Worm (Caenorhabditis elegans): ENCODE data around the gene F18A1.7.
A peak's percentile ranks its signal among the peaks of the same experiment; 100 is the strongest.

F18A1.7 gene

DNA sequence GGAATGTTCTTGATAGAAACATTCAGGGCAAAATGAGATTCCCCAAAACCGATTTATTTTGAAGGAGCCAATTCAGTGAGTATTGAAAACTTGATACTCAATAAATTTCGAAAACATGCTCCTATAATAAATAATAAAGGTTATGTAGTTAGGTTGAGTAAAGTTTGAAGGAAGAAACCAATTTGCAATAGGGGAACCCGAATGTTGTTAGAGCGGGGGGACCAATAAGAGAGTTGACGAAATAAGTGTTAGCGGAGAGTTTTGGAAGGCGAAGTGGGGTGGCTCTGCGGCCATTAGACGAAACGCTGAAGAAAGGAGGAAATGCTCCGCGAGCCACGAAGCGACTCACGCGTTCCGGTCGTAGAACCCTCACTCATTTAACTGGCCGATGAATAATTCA lies 38.6 kb downstream of the F18A1.7 start:
- TF ChIP-seq egl-43 (GFP tag; IDR thresholded peaks at IDR 0.05) = 0 out of 2 replicates have a peak, but pooled peaks have one; percentile 31
- no peak for TF ChIP-seq F44E2.7 (GFP tag; IDR thresholded peaks at IDR 0.05)
- peak; percentile 25 for TF ChIP-seq ces-1 (GFP tag; optimal IDR thresholded peaks at IDR 0.05)
- TF ChIP-seq mes-2 (tag; optimal IDR thresholded peaks at IDR 0.05; ENCODE audit: poor library complexity, severe bottlenecking) = no peak
- TF ChIP-seq pha-4 (GFP tag; IDR thresholded peaks at IDR 0.05) = no peak
- TF ChIP-seq pha-4 (tag; optimal IDR thresholded peaks at IDR 0.05) = no peak
- no peak for TF ChIP-seq saeg-2 (GFP tag; IDR thresholded peaks at IDR 0.05)
- no peak for TF ChIP-seq ceh-20 (GFP tag; IDR thresholded peaks at IDR 0.05)
- TF ChIP-seq nhr-48 (tag; optimal IDR thresholded peaks at IDR 0.05) = no peak
- 0 out of 2 replicates have a peak, but pooled peaks have one; percentile 30 for TF ChIP-seq vab-7 (GFP tag; IDR thresholded peaks at IDR 0.05)
- no peak for TF ChIP-seq lim-7 (GFP tag; IDR thresholded peaks at IDR 0.05)
- TF ChIP-seq rbr-2 (tag; optimal IDR thresholded peaks at IDR 0.05) = no peak
- no peak for TF ChIP-seq nhr-77 (tag; optimal IDR thresholded peaks at IDR 0.05)
- TF ChIP-seq ceh-44 (GFP tag; IDR thresholded peaks at IDR 0.05) = no peak
- TF ChIP-seq ceh-32 (tag; optimal IDR thresholded peaks at IDR 0.05; ENCODE audit: poor library complexity) = no peak
- no peak for TF ChIP-seq jun-1 (tag; optimal IDR thresholded peaks at IDR 0.05)
- no peak for TF ChIP-seq F26F4.8 (GFP tag; conservative IDR thresholded peaks at IDR 0.05)
- no peak for TF ChIP-seq dve-1 (tag; optimal IDR thresholded peaks at IDR 0.05; ENCODE audit: insufficient read depth)
- TF ChIP-seq hlh-30 (tag; optimal IDR thresholded peaks at IDR 0.05; ENCODE audit: insufficient read depth) = no peak
- peak in 1 of 2 experiments; percentile 49 for TF ChIP-seq unc-62 (GFP tag; optimal IDR thresholded peaks at IDR 0.05 in 1 of 2)
- no peak for TF ChIP-seq unc-62 (tag; optimal IDR thresholded peaks at IDR 0.05)
- no peak for TF ChIP-seq daf-8 (GFP tag; IDR thresholded peaks at IDR 0.05)
- no peak for TF ChIP-seq nhr-25 (tag; optimal IDR thresholded peaks at IDR 0.05; ENCODE audit: borderline replicate concordance, insufficient read depth)
- no peak for TF ChIP-seq ceh-28 (tag; optimal IDR thresholded peaks at IDR 0.05)
- TF ChIP-seq ama-1 (optimal IDR thresholded peaks at IDR 0.05) = no peak
- TF ChIP-seq dpl-1 (GFP tag; optimal IDR thresholded peaks at IDR 0.05) = no peak
- TF ChIP-seq ceh-82 (tag; optimal IDR thresholded peaks at IDR 0.05) = no peak
- TF ChIP-seq hlh-11 (tag; optimal IDR thresholded peaks at IDR 0.05) = no peak

DNA sequence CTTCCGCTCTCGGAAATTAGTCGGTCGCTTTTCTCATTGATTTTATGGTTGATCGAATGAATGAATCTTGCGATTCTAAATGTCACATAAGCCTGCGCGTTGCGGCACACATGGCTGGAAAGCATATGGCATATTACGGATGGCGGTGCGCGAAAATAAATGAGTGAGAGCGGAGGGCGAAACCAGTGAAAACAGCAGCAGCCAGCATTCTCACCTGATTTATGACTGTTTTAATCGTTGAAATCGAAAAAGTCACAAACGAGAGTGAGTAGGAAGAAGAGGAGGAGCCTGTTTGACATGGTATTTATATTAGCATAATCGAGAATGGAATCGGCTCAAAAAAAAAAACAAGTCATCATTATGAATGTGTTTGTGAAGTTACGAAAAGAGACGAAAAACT lies 39.3 kb downstream of the F18A1.7 start:
- no peak for TF ChIP-seq daf-8 (GFP tag; IDR thresholded peaks at IDR 0.05)
- no peak for TF ChIP-seq vab-7 (GFP tag; IDR thresholded peaks at IDR 0.05)
- TF ChIP-seq nhr-42 (GFP tag; IDR thresholded peaks at IDR 0.05) = no peak
- no peak for TF ChIP-seq snpc-1.2 (GFP tag; IDR thresholded peaks at IDR 0.05)
- TF ChIP-seq egl-43 (GFP tag; IDR thresholded peaks at IDR 0.05) = no peak
- no peak for TF ChIP-seq lim-7 (GFP tag; IDR thresholded peaks at IDR 0.05)
- no peak for TF ChIP-seq tra-1 (GFP tag; IDR thresholded peaks at IDR 0.05)
- no peak for TF ChIP-seq zfp-2 (tag; optimal IDR thresholded peaks at IDR 0.05)
- no peak for TF ChIP-seq lin-15B (tag; optimal IDR thresholded peaks at IDR 0.05)

DNA sequence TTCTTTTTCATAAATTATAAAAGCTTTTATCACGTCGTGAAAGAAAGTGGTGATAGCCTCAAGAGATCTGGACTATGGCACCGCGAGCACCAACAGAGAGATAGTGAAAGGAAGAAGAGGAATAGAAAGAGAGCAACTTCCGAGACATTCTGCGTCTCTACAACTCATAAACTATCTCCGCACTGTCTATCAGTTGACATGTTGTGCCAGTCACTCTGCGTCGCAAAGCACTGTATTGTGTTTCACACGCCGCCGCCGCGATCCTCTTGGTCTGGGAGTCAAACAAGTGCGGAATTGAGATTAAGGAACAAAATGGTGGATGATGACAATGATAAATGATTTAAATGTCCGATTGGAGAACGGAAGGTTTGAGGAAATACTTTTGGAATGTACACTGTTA lies 40.1 kb downstream of the F18A1.7 start:
- TF ChIP-seq lim-7 (GFP tag; IDR thresholded peaks at IDR 0.05) (no peak), dpl-1 (GFP tag; optimal IDR thresholded peaks at IDR 0.05) (no peak), F10B5.3 (tag; optimal IDR thresholded peaks at IDR 0.05) (no peak), daf-8 (GFP tag; IDR thresholded peaks at IDR 0.05) (no peak), skn-1 (tag; optimal IDR thresholded peaks at IDR 0.05) (no peak), tag-97 (GFP tag; IDR thresholded peaks at IDR 0.05) (no peak), zfp-3 (GFP tag; conservative IDR thresholded peaks at IDR 0.05) (no peak), daf-12 (tag; optimal IDR thresholded peaks at IDR 0.05) (no peak), zip-2 (tag; optimal IDR thresholded peaks at IDR 0.05) (no peak), mdl-1 (tag; optimal IDR thresholded peaks at IDR 0.05) (peak in 1 of 2 experiments; percentile 41), nhr-28 (tag; optimal IDR thresholded peaks at IDR 0.05) (peak; percentile 33), sdz-12 (GFP tag; optimal IDR thresholded peaks at IDR 0.05) (no peak), rbr-2 (tag; optimal IDR thresholded peaks at IDR 0.05) (no peak), hlh-30 (tag; optimal IDR thresholded peaks at IDR 0.05; ENCODE audit: insufficient read depth) (peak; percentile 51), ceh-44 (GFP tag; IDR thresholded peaks at IDR 0.05) (no peak), R02D3.7 (tag; optimal IDR thresholded peaks at IDR 0.05) (no peak), fos-1 (tag; optimal IDR thresholded peaks at IDR 0.05) (no peak), hlh-11 (tag; optimal IDR thresholded peaks at IDR 0.05) (peak; percentile 80), dmd-8 (GFP tag; IDR thresholded peaks at IDR 0.05) (0 out of 2 replicates have a peak, but pooled peaks have one; percentile 15), jun-1 (tag; optimal IDR thresholded peaks at IDR 0.05) (no peak), php-3 (GFP tag; IDR thresholded peaks at IDR 0.05) (0 out of 2 replicates have a peak, but pooled peaks have one; percentile 11), arid-1 (GFP tag; conservative IDR thresholded peaks at IDR 0.05) (no peak), mxl-3 (GFP tag; optimal IDR thresholded peaks at IDR 0.05) (peak; percentile 67), dmd-6 (GFP tag; IDR thresholded peaks at IDR 0.05) (peak; percentile 51; the same call in 1 of the 2 replicates)

All from whole organism, L4 larva.